Fruit fly (Drosophila melanogaster): ENCODE measurements around the gene RFeSP.

RFeSP gene

dm6 chr2L:1654217-1654616, 40.3 kb upstream of the RFeSP start (continued):
- no peak for TF ChIP-seq CG17186 (GFP tag; optimal IDR thresholded peaks at IDR 0.05)
- TF ChIP-seq Hr3 (GFP tag; optimal IDR thresholded peaks at IDR 0.05), result peak; percentile 62
- TF ChIP-seq vvl (GFP tag; IDR thresholded peaks at IDR 0.05), result peak; percentile 90
- no peak for TF ChIP-seq CG18262 (tag; optimal IDR thresholded peaks at IDR 0.05)
- TF ChIP-seq cg (GFP tag; optimal IDR thresholded peaks at IDR 0.05), result peak; percentile 72
- TF ChIP-seq CG3847 (GFP tag; IDR thresholded peaks at IDR 0.05), result 0 out of 2 replicates have a peak, but pooled peaks have one; percentile 7
- no peak for TF ChIP-seq CG30431 (GFP tag; optimal IDR thresholded peaks at IDR 0.05)
- no peak for TF ChIP-seq CG1529 (GFP tag; optimal IDR thresholded peaks at IDR 0.05)
- no peak for TF ChIP-seq zen (tag; optimal IDR thresholded peaks at IDR 0.05)
- no peak; the same call in 1 of the 2 replicates for TF ChIP-seq NFAT (GFP tag; IDR thresholded peaks at IDR 0.05)
- peak; percentile 5; the same call in 1 of the 2 replicates for TF ChIP-seq CG17328 (GFP tag; IDR thresholded peaks at IDR 0.05)
- TF ChIP-seq CG32772 (GFP tag; IDR thresholded peaks at IDR 0.05), result 0 out of 2 replicates have a peak, but pooled peaks have one; percentile 31
- TF ChIP-seq wek (GFP tag; optimal IDR thresholded peaks at IDR 0.05), result peak; percentile 29
- TF ChIP-seq CG17912 (GFP tag; optimal IDR thresholded peaks at IDR 0.05), result no peak
- TF ChIP-seq ERR (GFP tag; optimal IDR thresholded peaks at IDR 0.05), result no peak
- TF ChIP-seq CG14860 (GFP tag; IDR thresholded peaks at IDR 0.05; ENCODE audit: partially characterized antibody), result no peak
- TF ChIP-seq CG4730 (GFP tag; IDR thresholded peaks at IDR 0.05), result no peak
- TF ChIP-seq seq (GFP tag; IDR thresholded peaks at IDR 0.05), result peak; percentile 16; the same call in 1 of the 2 replicates
- no peak for TF ChIP-seq CG6175 (GFP tag; IDR thresholded peaks at IDR 0.05)
- no peak for TF ChIP-seq pan (optimal IDR thresholded peaks at IDR 0.05)
- TF ChIP-seq pan (GFP tag; optimal IDR thresholded peaks at IDR 0.05 in 1 of 2, IDR thresholded peaks at IDR 0.05 in 1 of 2), result no peak
- TF ChIP-seq Aef1 (GFP tag; IDR thresholded peaks at IDR 0.05), result peak; percentile 55
- 0 out of 3 replicates have a peak, but pooled peaks have one; percentile 23 for TF ChIP-seq sr (GFP tag; IDR thresholded peaks at IDR 0.05)
- TF ChIP-seq trem (tag; optimal IDR thresholded peaks at IDR 0.05), result no peak
- no peak for TF ChIP-seq chn (GFP tag; optimal IDR thresholded peaks at IDR 0.05)
- TF ChIP-seq CG33557 (GFP tag; optimal IDR thresholded peaks at IDR 0.05), result no peak
- TF ChIP-seq sqz (GFP tag; optimal IDR thresholded peaks at IDR 0.05), result peak; percentile 97
- TF ChIP-seq CG12942 (GFP tag; optimal IDR thresholded peaks at IDR 0.05), result no peak
- peak; percentile 74 for TF ChIP-seq CG2199 (GFP tag; IDR thresholded peaks at IDR 0.05)
- TF ChIP-seq fd64A (GFP tag; optimal IDR thresholded peaks at IDR 0.05), result peak; percentile 5
- 0 out of 3 replicates have a peak, but pooled peaks have one; percentile 35 for TF ChIP-seq mld (GFP tag; IDR thresholded peaks at IDR 0.05; ENCODE audit: partially characterized antibody)
- 0 out of 4 replicates have a peak, but pooled peaks have one; percentile 9 for TF ChIP-seq Dll (GFP tag; IDR thresholded peaks at IDR 0.05; ENCODE audit: partially characterized antibody)
- TF ChIP-seq hkb (optimal IDR thresholded peaks at IDR 0.05), result no peak
- TF ChIP-seq hkb (GFP tag; IDR thresholded peaks at IDR 0.05), result peak; percentile 63; the same call in 1 of the 2 replicates
- 0 out of 3 replicates have a peak, but pooled peaks have one; percentile 33 for TF ChIP-seq Optix (GFP tag; IDR thresholded peaks at IDR 0.05)
- peak; percentile 40; the same call in 1 of the 3 replicates for TF ChIP-seq H15 (GFP tag; IDR thresholded peaks at IDR 0.05)
- no peak for TF ChIP-seq CG10462 (GFP tag; optimal IDR thresholded peaks at IDR 0.05)
- no peak for TF ChIP-seq pnt (GFP tag; optimal IDR thresholded peaks at IDR 0.05)
- TF ChIP-seq ash1 (GFP tag; optimal IDR thresholded peaks at IDR 0.05), result peak; percentile 35
- TF ChIP-seq unc-4 (GFP tag; IDR thresholded peaks at IDR 0.05; ENCODE audit: partially characterized antibody), result no peak
- no peak for TF ChIP-seq CG11085 (GFP tag; IDR thresholded peaks at IDR 0.05)
- TF ChIP-seq ttk (GFP tag; IDR thresholded peaks at IDR 0.05), result peak; percentile 62
- TF ChIP-seq CG13624 (GFP tag; optimal IDR thresholded peaks at IDR 0.05), result peak; percentile 46
- peak; percentile 1 for TF ChIP-seq p53 (GFP tag; optimal IDR thresholded peaks at IDR 0.05)
- TF ChIP-seq CG5953 (GFP tag; IDR thresholded peaks at IDR 0.05), result peak; percentile 24; the same call in 1 of the 2 replicates
- 0 out of 3 replicates have a peak, but pooled peaks have one; percentile 46 for TF ChIP-seq Dbx (GFP tag; IDR thresholded peaks at IDR 0.05)
- no peak for TF ChIP-seq toy (GFP tag; IDR thresholded peaks at IDR 0.05)
- TF ChIP-seq tgo (GFP tag; IDR thresholded peaks at IDR 0.05), result peak; percentile 35; the same call in 1 of the 3 replicates
- no peak for TF ChIP-seq CG43689 (GFP tag; IDR thresholded peaks at IDR 0.05)
- TF ChIP-seq CG9797 (GFP tag; optimal IDR thresholded peaks at IDR 0.05), result no peak
- TF ChIP-seq HHEX (GFP tag; optimal IDR thresholded peaks at IDR 0.05), result no peak
- TF ChIP-seq bbx (GFP tag; IDR thresholded peaks at IDR 0.05; ENCODE audit: partially characterized antibody), result no peak

All from whole organism, embryonic.